Worm (Caenorhabditis elegans) whole organism, young adult: Measurements from ENCODE around the gene lelo-2.

ENCODE experiments used
- Y95B8A.8 ChIP-seq: fragments of 200-800 bp; sonication (Bioruptor generic); IDR thresholded peaks from 2 replicates; pipeline ENCODE4 v1.3.6; 2022; ENCODE audit warnings: missing genetic modification reagents, missing genetic modification characterization, missing compliant biosample characterization
- athp-1 ChIP-seq: sonication (generic microtip); optimal IDR thresholded peaks from 2 replicates; lab custom pipeline; 2017; ENCODE audit warnings: mild to moderate bottlenecking, missing genetic modification characterization, missing compliant biosample characterization
- cebp-1 ChIP-seq, 2 experiments: fragments of 200-800 bp in 1 of 2; sonication (Bioruptor generic) in 1 of 2; sonication (generic microtip) in 1 of 2; IDR thresholded peaks in 1 of 2; optimal IDR thresholded peaks in 1 of 2; 2 replicates each; pipeline versions ENCODE4 v1.3.6 to Lab custom; 2017 to 2022; ENCODE audit warnings: missing compliant biosample characterization in 2 of 2, missing genetic modification characterization in 2 of 2, mild to moderate bottlenecking in 1 of 2, missing genetic modification reagents in 1 of 2, moderate library complexity in 1 of 2
- pha-4 ChIP-seq: fragments of 150-350 bp; sonication (generic microtip); optimal IDR thresholded peaks from 2 replicates; lab custom pipeline; 2014; ENCODE audit warnings: missing biosample characterization, missing genetic modification reagents, missing genetic modification characterization

ce11 chrIII:1436738-1437137 lies 9.7 kb upstream of the lelo-2 start:
- TF ChIP-seq pha-4 (tag; lab: Kevin White, UChicago) = no peak
- no peak for TF ChIP-seq athp-1
- no peak for TF ChIP-seq Y95B8A.8
- TF ChIP-seq cebp-1 (GFP tag; IDR thresholded peaks at IDR 0.05; lab: Robert Waterston, UW) = no peak
- TF ChIP-seq cebp-1 (tag; optimal IDR thresholded peaks at IDR 0.05; lab: Kevin White, UChicago) = no peak
